Fruit fly (Drosophila melanogaster) whole organism, embryonic: ENCODE data around the gene Cyfip.

ENCODE experiments used
- B-H2 ChIP-seq: fragments of 200-800 bp; sonication (Bioruptor generic); optimal IDR thresholded peaks from 2 replicates; lab custom pipeline; 2018; ENCODE audit warnings: missing biosample characterization, mild to moderate bottlenecking, missing genetic modification characterization
- CG11696 ChIP-seq: fragments of 200-800 bp; sonication (Bioruptor generic); IDR thresholded peaks from 2 replicates; pipeline ENCODE4 v1.3.6; 2022; ENCODE audit warnings: missing biosample characterization, missing genetic modification characterization
- CG12299 ChIP-seq: fragments of 200-800 bp; sonication (Bioruptor generic); optimal IDR thresholded peaks from 2 replicates; lab custom pipeline; 2018; ENCODE audit warnings: missing biosample characterization, mild to moderate bottlenecking, missing genetic modification characterization
- CG13894 ChIP-seq: fragments of 200-800 bp; sonication (Bioruptor generic); optimal IDR thresholded peaks from 3 replicates; lab custom pipeline; 2018; ENCODE audit warnings: missing biosample characterization, mild to moderate bottlenecking, missing genetic modification characterization, moderate library complexity
- CG14710 ChIP-seq: fragments of 200-800 bp; sonication (Bioruptor generic); optimal IDR thresholded peaks from 3 replicates; lab custom pipeline; 2019; ENCODE audit warnings: missing biosample characterization, mild to moderate bottlenecking, missing genetic modification characterization, moderate library complexity
- CG15479 ChIP-seq: fragments of 200-800 bp; sonication (Bioruptor generic); optimal IDR thresholded peaks from 3 replicates; lab custom pipeline; 2019; ENCODE audit warnings: missing biosample characterization, mild to moderate bottlenecking, missing genetic modification characterization, moderate library complexity
- CG16813 ChIP-seq: fragments of 200-800 bp; sonication (Bioruptor generic); IDR thresholded peaks from 3 replicates; pipeline ENCODE4 v1.3.6; 2022; ENCODE audit warnings: missing biosample characterization, missing genetic modification characterization; ENCODE audit not compliant: partially characterized antibody
- CG17328 ChIP-seq: fragments of 200-800 bp; sonication (Bioruptor generic); IDR thresholded peaks from 2 replicates; pipeline ENCODE4 v1.3.6; 2022; ENCODE audit warnings: missing biosample characterization, missing genetic modification characterization
- CG17912 ChIP-seq: fragments of 200-800 bp; sonication (Bioruptor generic); optimal IDR thresholded peaks from 2 replicates; lab custom pipeline; 2018; ENCODE audit warnings: missing biosample characterization, mild to moderate bottlenecking, missing genetic modification characterization
- CG1792 ChIP-seq: fragments of 200-800 bp; sonication (Bioruptor generic); optimal IDR thresholded peaks from 2 replicates; lab custom pipeline; 2016; ENCODE audit warnings: missing biosample characterization, missing genetic modification characterization
- CG1832 ChIP-seq: fragments of 200-800 bp; sonication (Bioruptor generic); optimal IDR thresholded peaks from 2 replicates; lab custom pipeline; 2017; ENCODE audit warnings: missing biosample characterization, mild to moderate bottlenecking, missing genetic modification characterization, inconsistent platforms
- CG18599 ChIP-seq: fragments of 200-800 bp; sonication (Bioruptor generic); optimal IDR thresholded peaks from 3 replicates; lab custom pipeline; 2017; ENCODE audit warnings: missing biosample characterization, missing genetic modification characterization, mild to moderate bottlenecking, moderate library complexity, missing genetic modification reagents
- CG2889 ChIP-seq: fragments of 200-800 bp; sonication (Bioruptor generic); IDR thresholded peaks from 3 replicates; pipeline ENCODE4 v1.3.6; 2022; ENCODE audit warnings: missing biosample characterization, missing genetic modification characterization
- CG30431 ChIP-seq: fragments of 200-800 bp; sonication (Bioruptor generic); optimal IDR thresholded peaks from 2 replicates; lab custom pipeline; 2017; ENCODE audit warnings: missing biosample characterization, missing genetic modification characterization
- CG32772 ChIP-seq: fragments of 200-800 bp; sonication (Bioruptor generic); IDR thresholded peaks from 2 replicates; pipeline ENCODE4 v1.3.6; 2022; ENCODE audit warnings: missing biosample characterization, missing genetic modification characterization
- CG34224 ChIP-seq: fragments of 200-800 bp; sonication (Bioruptor generic); IDR thresholded peaks from 3 replicates; pipeline ENCODE4 v1.3.6; 2022; ENCODE audit warnings: missing biosample characterization, missing genetic modification characterization; ENCODE audit not compliant: partially characterized antibody
- CG3726 ChIP-seq: fragments of 200-800 bp; sonication (Bioruptor generic); IDR thresholded peaks from 3 replicates; pipeline ENCODE4, ENCODE4 v1.3.6; 2022; ENCODE audit warnings: missing biosample characterization, missing genetic modification characterization
- CG4282 ChIP-seq: fragments of 200-800 bp; sonication (Bioruptor generic); optimal IDR thresholded peaks from 2 replicates; lab custom pipeline; 2016; ENCODE audit warnings: missing biosample characterization, missing genetic modification characterization
- CG6175 ChIP-seq: fragments of 200-800 bp; sonication (Bioruptor generic); IDR thresholded peaks from 3 replicates; pipeline ENCODE4 v1.3.6; 2022; ENCODE audit warnings: missing biosample characterization, missing genetic modification characterization
- CG6765 ChIP-seq: fragments of 200-800 bp; sonication (Bioruptor generic); optimal IDR thresholded peaks from 3 replicates; lab custom pipeline; 2017; ENCODE audit warnings: missing biosample characterization, mild to moderate bottlenecking, missing genetic modification characterization
- CG8924 ChIP-seq: fragments of 200-800 bp; optimal IDR thresholded peaks from 3 replicates; lab custom pipeline; 2019; ENCODE audit warnings: missing biosample characterization, mild to moderate bottlenecking, missing genetic modification characterization, moderate library complexity
- CG9437 ChIP-seq: fragments of 200-800 bp; sonication (Bioruptor generic); optimal IDR thresholded peaks from 2 replicates; lab custom pipeline; 2018; ENCODE audit warnings: missing biosample characterization, mild to moderate bottlenecking, missing genetic modification characterization
- CG9876 ChIP-seq: fragments of 200-800 bp; sonication (Bioruptor generic); optimal IDR thresholded peaks from 2 replicates; lab custom pipeline; 2016; ENCODE audit warnings: missing biosample characterization, missing genetic modification characterization
- CG9932 ChIP-seq: fragments of 200-800 bp; sonication (Bioruptor generic); IDR thresholded peaks from 2 replicates; pipeline ENCODE4 v1.3.6; 2022; ENCODE audit warnings: missing biosample characterization, missing genetic modification characterization
- E2f1 ChIP-seq: fragments of 200-800 bp; sonication (Bioruptor generic); IDR thresholded peaks from 2 replicates; pipeline ENCODE4 v1.3.6; 2022; ENCODE audit warnings: missing biosample characterization, missing genetic modification characterization
- ERR ChIP-seq: fragments of 200-800 bp; sonication (Bioruptor generic); optimal IDR thresholded peaks from 2 replicates; lab custom pipeline; 2016; ENCODE audit warnings: missing biosample characterization, missing genetic modification characterization
- Ets97D ChIP-seq: fragments of 200-800 bp; sonication (Bioruptor generic); optimal IDR thresholded peaks from 3 replicates; lab custom pipeline; 2016; ENCODE audit warnings: missing biosample characterization, missing genetic modification characterization
- HmgZ ChIP-seq: fragments of 200-800 bp; sonication (Bioruptor generic); optimal IDR thresholded peaks from 2 replicates; lab custom pipeline; 2018; ENCODE audit warnings: missing biosample characterization, mild to moderate bottlenecking, missing genetic modification characterization
- Hr3 ChIP-seq: fragments of 200-800 bp; sonication (Bioruptor generic); optimal IDR thresholded peaks from 3 replicates; lab custom pipeline; 2016; ENCODE audit warnings: missing biosample characterization, missing genetic modification characterization
- Jarid2 ChIP-seq: fragments of 200-800 bp; sonication (Bioruptor generic); optimal IDR thresholded peaks from 3 replicates; lab custom pipeline; 2017; ENCODE audit warnings: mild to moderate bottlenecking, missing biosample characterization, missing genetic modification reagents, missing genetic modification characterization
- Meics ChIP-seq: fragments of 200-800 bp; sonication (Bioruptor generic); optimal IDR thresholded peaks from 2 replicates; lab custom pipeline; 2017; ENCODE audit warnings: missing biosample characterization, mild to moderate bottlenecking, missing genetic modification characterization
- Myb ChIP-seq: fragments of 200-800 bp; sonication (Bioruptor generic); optimal IDR thresholded peaks from 2 replicates; lab custom pipeline; 2016; ENCODE audit warnings: missing biosample characterization, missing genetic modification characterization
- Sox100B ChIP-seq: fragments of 200-800 bp; sonication (Bioruptor generic); optimal IDR thresholded peaks from 3 replicates; lab custom pipeline; 2018; ENCODE audit warnings: missing biosample characterization, mild to moderate bottlenecking, missing genetic modification characterization
- Xrp1 ChIP-seq: fragments of 200-800 bp; sonication (Bioruptor generic); IDR thresholded peaks from 2 replicates; pipeline ENCODE4 v1.3.6; 2022; ENCODE audit warnings: missing biosample characterization, missing genetic modification characterization
- al ChIP-seq: fragments of 200-800 bp; sonication (Bioruptor generic); IDR thresholded peaks from 2 replicates; pipeline ENCODE4 v1.3.6; 2022; ENCODE audit warnings: missing biosample characterization, missing genetic modification characterization
- cg ChIP-seq: fragments of 200-800 bp; sonication (Bioruptor generic); optimal IDR thresholded peaks from 3 replicates; lab custom pipeline; 2019; ENCODE audit warnings: missing biosample characterization, mild to moderate bottlenecking, missing genetic modification characterization, moderate library complexity
- crol ChIP-seq: fragments of 200-800 bp; sonication (Bioruptor generic); IDR thresholded peaks from 2 replicates; pipeline ENCODE4 v1.3.6; 2022; ENCODE audit warnings: missing biosample characterization, missing genetic modification characterization
- eve ChIP-seq, 2 experiments: fragments of >200 bp; optimal IDR thresholded peaks; 2 replicates each; lab custom pipeline; 2017; ENCODE audit warnings: missing biosample characterization in 2 of 2, missing genetic modification characterization in 2 of 2
- gcm2 ChIP-seq: fragments of 200-800 bp; sonication (Bioruptor generic); optimal IDR thresholded peaks from 2 replicates; lab custom pipeline; 2016; ENCODE audit warnings: missing biosample characterization, missing genetic modification characterization
- grau ChIP-seq: fragments of 200-800 bp; optimal IDR thresholded peaks from 3 replicates; lab custom pipeline; 2019; ENCODE audit warnings: missing biosample characterization, mild to moderate bottlenecking, missing genetic modification characterization, moderate library complexity
- grn ChIP-seq: fragments of 200-800 bp; sonication (Bioruptor generic); optimal IDR thresholded peaks from 3 replicates; lab custom pipeline; 2017; ENCODE audit warnings: missing biosample characterization, missing genetic modification characterization
- jing ChIP-seq: fragments of 200-800 bp; sonication (Bioruptor generic); optimal IDR thresholded peaks from 2 replicates; lab custom pipeline; 2018; ENCODE audit warnings: missing biosample characterization, mild to moderate bottlenecking, missing genetic modification characterization
- kah ChIP-seq: fragments of 200-800 bp; sonication (Bioruptor generic); optimal IDR thresholded peaks from 2 replicates; lab custom pipeline; 2018; ENCODE audit warnings: missing biosample characterization, mild to moderate bottlenecking, missing genetic modification characterization
- phol ChIP-seq: fragments of 200-800 bp; sonication (Bioruptor generic); optimal IDR thresholded peaks from 3 replicates; lab custom pipeline; 2018; ENCODE audit warnings: missing biosample characterization, mild to moderate bottlenecking, missing genetic modification characterization, moderate library complexity
- pros ChIP-seq: fragments of 200-800 bp; sonication (Bioruptor generic); optimal IDR thresholded peaks from 3 replicates; lab custom pipeline; 2019; ENCODE audit warnings: missing biosample characterization, mild to moderate bottlenecking, missing genetic modification characterization, moderate library complexity
- scrt ChIP-seq: fragments of 200-800 bp; sonication (Bioruptor generic); optimal IDR thresholded peaks from 2 replicates; lab custom pipeline; 2018; ENCODE audit warnings: missing biosample characterization, mild to moderate bottlenecking, missing genetic modification characterization, moderate library complexity
- slbo ChIP-seq: fragments of 200-800 bp; sonication (Bioruptor generic); IDR thresholded peaks from 2 replicates; pipeline ENCODE4 v1.3.6; 2022; ENCODE audit warnings: missing biosample characterization, missing genetic modification characterization
- sna ChIP-seq: fragments of 200-800 bp; sonication (Bioruptor generic); IDR thresholded peaks from 2 replicates; pipeline ENCODE4 v1.3.6; 2022; ENCODE audit warnings: missing biosample characterization, missing genetic modification characterization; ENCODE audit not compliant: partially characterized antibody
- stwl ChIP-seq: fragments of 200-800 bp; sonication (Bioruptor generic); optimal IDR thresholded peaks from 3 replicates; lab custom pipeline; 2018; ENCODE audit warnings: missing biosample characterization, mild to moderate bottlenecking, missing genetic modification characterization, moderate library complexity

Cyfip gene

dm6 chr3R:15289828-15290641, 43.0 kb upstream of the Cyfip start (continued):
- TF ChIP-seq kah (GFP tag; lab: Kevin White, UChicago) (peak; percentile 78), eve (GFP tag; optimal IDR thresholded peaks at IDR 0.05; lab: Kevin White, UChicago) (peak in 1 of 2 experiments; percentile 9), CG9437 (peak; percentile 99), ERR (GFP tag; lab: Kevin White, UChicago) (no peak), CG9932 (no peak), Meics (no peak), E2f1 (no peak), scrt (GFP tag; lab: Kevin White, UChicago) (peak; percentile 61), grn (GFP tag; lab: Kevin White, UChicago) (peak; percentile 14), CG17328 (GFP tag; lab: Robert Waterston, UW) (no peak), CG1832 (GFP tag; lab: Kevin White, UChicago) (peak; percentile 46), CG17912 (peak; percentile 32), CG12299 (tag; lab: Kevin White, UChicago) (no peak), Ets97D (no peak)

- TF ChIP-seq CG15479 (GFP tag; lab: Kevin White, UChicago) (peak; percentile 44), CG6765 (no peak), CG13894 (tag; lab: Kevin White, UChicago) (peak; percentile 32), CG14710 (no peak), Hr3 (no peak), CG18599 (GFP tag; lab: Kevin White, UChicago) (peak; percentile 54), crol (GFP tag; lab: Robert Waterston, UW) (no peak), CG8924 (tag; lab: Kevin White, UChicago) (peak; percentile 42), CG9876 (GFP tag; lab: Kevin White, UChicago) (no peak), CG11696 (GFP tag; lab: Robert Waterston, UW) (no peak), HmgZ (peak; percentile 50), pros (GFP tag; lab: Kevin White, UChicago) (no peak), gcm2 (peak; percentile 12), CG4282 (no peak), CG34224 (no peak), B-H2 (GFP tag; lab: Kevin White, UChicago) (no peak), CG32772 (no peak), CG30431 (GFP tag; lab: Kevin White, UChicago) (no peak), grau (peak; percentile 5), Xrp1 (no peak), sna (GFP tag; lab: Robert Waterston, UW) (no peak), CG2889 (no peak), CG16813 (GFP tag; lab: Robert Waterston, UW) (no peak), CG1792 (no peak), al (GFP tag; lab: Robert Waterston, UW) (no peak), phol (tag; lab: Kevin White, UChicago) (no peak), Jarid2 (peak; percentile 54), cg (peak; percentile 95), slbo (GFP tag; lab: Robert Waterston, UW) (no peak), CG3726 (GFP tag; lab: Robert Waterston, UW) (no peak), stwl (tag; lab: Kevin White, UChicago) (no peak), Sox100B (GFP tag; lab: Kevin White, UChicago) (no peak), Myb (no peak), jing (GFP tag; lab: Kevin White, UChicago) (no peak), CG6175 (no peak)
These were observed 42.4 kb upstream of the Cyfip start, which contains the start of gene CG45218 for dm6 chr3R:15290642-15291118. CG45218 (minus strand) TSS chr3R:15290799.
